Worm (Caenorhabditis elegans): ENCODE data around the gene srw-42.

The srw-42 gene

DNA sequence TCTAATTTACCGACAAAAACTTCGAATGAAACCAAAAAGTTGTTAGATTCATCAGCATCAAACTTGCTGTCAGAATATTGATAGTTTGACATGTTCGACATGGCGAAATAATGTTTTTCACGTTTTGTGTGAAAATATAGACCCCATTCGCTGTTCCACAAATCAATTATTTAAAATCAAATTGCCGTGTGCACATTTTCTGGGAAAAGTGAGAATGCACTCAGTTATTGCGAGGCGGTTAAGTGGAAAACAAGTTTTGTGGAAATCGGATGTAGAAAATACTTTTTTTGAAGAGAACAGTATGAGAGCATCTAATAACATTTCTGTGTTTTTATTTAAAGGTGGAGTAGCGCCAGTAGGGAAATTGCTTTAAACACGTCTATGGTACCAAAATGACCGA lies at the start of gene srw-42:
TSS of gene srw-42 (minus strand) at position 101 of the 400 bp plus-strand sequence.
- TF ChIP-seq ztf-11 (tag; optimal IDR thresholded peaks at IDR 0.05) (no peak), ceh-82 (tag; optimal IDR thresholded peaks at IDR 0.05) (no peak), elt-2 (tag; optimal IDR thresholded peaks at IDR 0.05) (no peak), nhr-25 (tag; optimal IDR thresholded peaks at IDR 0.05) (no peak), nhr-43 (tag; optimal IDR thresholded peaks at IDR 0.05; ENCODE audit: poor library complexity, severe bottlenecking) (no peak), zag-1 (tag; optimal IDR thresholded peaks at IDR 0.05) (no peak), ama-1 (optimal IDR thresholded peaks at IDR 0.05) (no peak), pqm-1 (tag; optimal IDR thresholded peaks at IDR 0.05) (no peak), ZK546.5 (tag; optimal IDR thresholded peaks at IDR 0.05) (no peak), fkh-2 (tag; optimal IDR thresholded peaks at IDR 0.05) (no peak), ceh-9 (tag; optimal IDR thresholded peaks at IDR 0.05) (no peak), unc-39 (tag; optimal IDR thresholded peaks at IDR 0.05) (no peak), nhr-237 (tag; optimal IDR thresholded peaks at IDR 0.05) (no peak), elt-3 (tag; optimal IDR thresholded peaks at IDR 0.05) (no peak), nfya-1 (tag; optimal IDR thresholded peaks at IDR 0.05; ENCODE audit: insufficient read depth) (no peak)

DNA sequence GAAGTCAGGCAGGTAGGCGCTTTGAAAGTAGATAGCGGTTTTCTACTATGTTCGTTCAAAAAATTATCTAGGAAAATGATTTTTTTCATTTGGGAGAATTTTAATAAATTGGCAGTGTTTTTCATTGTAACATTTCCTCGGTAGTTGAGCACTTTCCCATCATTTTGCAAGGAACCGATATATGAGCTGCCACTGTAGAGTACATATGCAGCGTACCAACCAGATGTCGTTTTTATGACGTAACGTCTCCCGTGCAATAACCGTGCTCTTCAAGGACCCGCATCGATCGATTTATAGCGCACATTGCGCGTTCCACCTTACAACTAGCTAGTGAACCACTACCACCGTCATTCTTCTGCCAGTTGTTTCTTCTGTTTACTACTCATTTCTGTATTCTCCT lies 48.5 kb upstream of the srw-42 start, which contains the start of gene T25E12.6:
TSS of gene T25E12.6 (plus strand) at position 301 of the 400 bp plus-strand sequence.
- TF ChIP-seq nhr-76 (tag; optimal IDR thresholded peaks at IDR 0.05) (no peak), daf-12 (tag; optimal IDR thresholded peaks at IDR 0.05) (no peak), eor-1 (tag; optimal IDR thresholded peaks at IDR 0.05) (no peak), egl-5 (tag; optimal IDR thresholded peaks at IDR 0.05) (no peak), nhr-12 (tag; optimal IDR thresholded peaks at IDR 0.05) (no peak), nhr-23 (tag; optimal IDR thresholded peaks at IDR 0.05) (no peak), pha-4 (tag; optimal IDR thresholded peaks at IDR 0.05) (no peak), skn-1 (tag; optimal IDR thresholded peaks at IDR 0.05) (no peak), elt-2 (tag; optimal IDR thresholded peaks at IDR 0.05) (no peak), elt-3 (tag; optimal IDR thresholded peaks at IDR 0.05) (no peak), snpc-4 (tag; optimal IDR thresholded peaks at IDR 0.05) (no peak), fkh-10 (GFP tag; optimal IDR thresholded peaks at IDR 0.05) (no peak), tbx-2 (tag; optimal IDR thresholded peaks at IDR 0.05) (no peak), elt-1 (tag; optimal IDR thresholded peaks at IDR 0.05) (no peak), nhr-25 (tag; optimal IDR thresholded peaks at IDR 0.05) (no peak), pqm-1 (tag; optimal IDR thresholded peaks at IDR 0.05) (no peak), ama-1 (optimal IDR thresholded peaks at IDR 0.05) (no peak), egl-27 (tag; optimal IDR thresholded peaks at IDR 0.05) (no peak), nhr-43 (tag; optimal IDR thresholded peaks at IDR 0.05; ENCODE audit: poor library complexity, severe bottlenecking) (no peak), lsy-12 (tag; optimal IDR thresholded peaks at IDR 0.05) (no peak)

DNA sequence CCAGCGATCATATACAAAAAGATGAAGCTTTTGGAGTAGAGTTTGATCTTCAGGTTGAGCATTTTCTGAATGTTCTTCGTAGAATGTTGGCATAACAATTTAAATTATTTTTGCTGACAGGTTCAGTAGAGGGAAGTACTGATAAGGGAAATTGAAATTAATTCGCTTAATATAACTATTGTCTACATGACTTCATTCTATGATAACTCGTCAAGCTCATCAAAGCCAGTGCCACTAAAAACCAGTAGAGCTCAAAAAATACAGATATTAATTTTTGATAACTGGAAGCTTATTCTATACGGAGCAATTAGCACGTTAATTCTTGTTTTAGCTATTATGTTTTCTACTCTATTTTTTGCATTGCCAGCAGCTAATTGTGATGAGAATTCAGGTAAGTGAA lies 45.5 kb upstream of the srw-42 start, which contains the start of the genes clec-29 and clec-39:
TSS of gene clec-29 (minus strand) at position 101 of the 400 bp plus-strand sequence.
TSS of gene clec-39 (plus strand) at position 169 of the 400 bp plus-strand sequence.
- no peak for TF ChIP-seq ztf-11 (tag; optimal IDR thresholded peaks at IDR 0.05)
- no peak for TF ChIP-seq nhr-11 (tag; optimal IDR thresholded peaks at IDR 0.05)
- TF ChIP-seq fos-1 (tag; optimal IDR thresholded peaks at IDR 0.05) = no peak
- TF ChIP-seq nhr-23 (tag; optimal IDR thresholded peaks at IDR 0.05) = no peak
- TF ChIP-seq nhr-25 (tag; optimal IDR thresholded peaks at IDR 0.05) = no peak
- no peak for TF ChIP-seq nhr-76 (tag; optimal IDR thresholded peaks at IDR 0.05)
- no peak for TF ChIP-seq elt-3 (tag; optimal IDR thresholded peaks at IDR 0.05)
- no peak for TF ChIP-seq pha-4 (tag; optimal IDR thresholded peaks at IDR 0.05)
- TF ChIP-seq lin-15B (tag; optimal IDR thresholded peaks at IDR 0.05) = no peak
- no peak for TF ChIP-seq ztf-4 (tag; optimal IDR thresholded peaks at IDR 0.05)
- TF ChIP-seq tbx-2 (tag; optimal IDR thresholded peaks at IDR 0.05) = no peak
- TF ChIP-seq fkh-2 (tag; optimal IDR thresholded peaks at IDR 0.05) = no peak
- no peak for TF ChIP-seq ceh-16 (tag; optimal IDR thresholded peaks at IDR 0.05)
- no peak for TF ChIP-seq ceh-9 (tag; optimal IDR thresholded peaks at IDR 0.05)
- no peak for TF ChIP-seq nhr-77 (tag; optimal IDR thresholded peaks at IDR 0.05)
- TF ChIP-seq unc-39 (tag; optimal IDR thresholded peaks at IDR 0.05) = no peak
- TF ChIP-seq nhr-28 (tag; optimal IDR thresholded peaks at IDR 0.05) = no peak
- no peak for TF ChIP-seq daf-12 (tag; optimal IDR thresholded peaks at IDR 0.05)

DNA sequence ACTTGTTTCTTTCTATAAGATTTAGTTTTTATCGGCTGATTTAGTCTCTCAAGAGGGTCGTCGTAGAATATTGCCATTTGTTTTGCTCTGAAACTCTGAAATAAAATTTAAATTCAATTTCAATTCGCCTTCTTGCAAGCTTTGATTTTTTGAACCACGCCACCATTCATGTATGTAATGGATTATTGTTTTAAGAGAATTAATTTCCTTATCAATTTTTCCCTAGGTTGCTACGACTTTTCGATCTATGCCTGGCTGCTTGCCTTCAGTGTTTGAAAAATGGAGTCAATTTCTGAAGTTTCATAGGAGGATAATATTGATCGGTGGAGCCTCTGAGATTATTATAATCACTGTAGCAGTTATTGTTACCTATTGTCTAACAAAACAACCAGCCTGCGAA lies 41.9 kb upstream of the srw-42 start, which contains the start of the genes clec-38 and clec-34:
TSS of gene clec-38 (minus strand) at position 101 of the 400 bp plus-strand sequence.
TSS of gene clec-34 (plus strand) at position 248 of the 400 bp plus-strand sequence.
- no peak for TF ChIP-seq nhr-12 (tag; optimal IDR thresholded peaks at IDR 0.05)
